Fruit fly (Drosophila melanogaster): ENCODE results near the gene CG8369.

CG8369 gene

DNA sequence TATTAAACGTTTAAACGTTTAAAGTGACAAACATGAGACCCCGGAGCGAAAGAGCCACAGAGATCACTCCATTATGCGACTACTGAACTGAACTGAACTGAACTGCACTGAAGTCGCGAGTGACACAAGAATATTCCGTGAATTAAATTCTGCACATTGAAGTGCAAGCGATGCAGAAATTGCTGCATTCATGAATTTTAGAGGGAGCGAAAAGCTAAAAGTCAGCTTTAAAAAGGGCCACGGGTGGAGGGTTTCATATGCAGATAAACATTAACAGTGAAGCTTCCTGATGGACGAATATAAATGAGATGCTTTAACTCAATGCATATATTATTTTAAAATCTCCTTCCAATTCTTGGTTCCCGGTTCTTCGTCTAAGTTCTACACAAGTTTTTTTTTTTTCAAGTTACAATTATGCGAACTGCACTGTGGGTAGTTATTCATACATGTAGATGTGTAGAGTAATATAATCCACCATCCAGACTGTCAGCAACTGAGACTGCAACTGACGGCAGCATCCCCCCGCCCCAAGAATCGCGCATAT, 25.4 kb downstream of the CG8369 start (continued):
- TF ChIP-seq CG7368 (GFP tag; optimal IDR thresholded peaks at IDR 0.05) = no peak
- peak; percentile 10 for TF ChIP-seq net (GFP tag; optimal IDR thresholded peaks at IDR 0.05)
- no peak for TF ChIP-seq fkh (GFP tag; optimal IDR thresholded peaks at IDR 0.05)
- TF ChIP-seq CG8632 (GFP tag; optimal IDR thresholded peaks at IDR 0.05) = peak; percentile 50
- peak; percentile 83 for TF ChIP-seq Eip78C (GFP tag)
- TF ChIP-seq lz (GFP tag; optimal IDR thresholded peaks at IDR 0.05) = peak; percentile 45
- no peak for TF ChIP-seq Hr38 (GFP tag; optimal IDR thresholded peaks at IDR 0.05)
- peak; percentile 40 for TF ChIP-seq topi (GFP tag; optimal IDR thresholded peaks at IDR 0.05)
- TF ChIP-seq acj6 (GFP tag; optimal IDR thresholded peaks at IDR 0.05) = peak; percentile 74
- peak; percentile 46 for TF ChIP-seq CG1621 (tag; optimal IDR thresholded peaks at IDR 0.05)
- TF ChIP-seq CG6808 (GFP tag; optimal IDR thresholded peaks at IDR 0.05) = peak; percentile 34
- TF ChIP-seq CG4318 (GFP tag; optimal IDR thresholded peaks at IDR 0.05) = no peak
- TF ChIP-seq Sox15 (GFP tag; optimal IDR thresholded peaks at IDR 0.05) = peak; percentile 34

DNA sequence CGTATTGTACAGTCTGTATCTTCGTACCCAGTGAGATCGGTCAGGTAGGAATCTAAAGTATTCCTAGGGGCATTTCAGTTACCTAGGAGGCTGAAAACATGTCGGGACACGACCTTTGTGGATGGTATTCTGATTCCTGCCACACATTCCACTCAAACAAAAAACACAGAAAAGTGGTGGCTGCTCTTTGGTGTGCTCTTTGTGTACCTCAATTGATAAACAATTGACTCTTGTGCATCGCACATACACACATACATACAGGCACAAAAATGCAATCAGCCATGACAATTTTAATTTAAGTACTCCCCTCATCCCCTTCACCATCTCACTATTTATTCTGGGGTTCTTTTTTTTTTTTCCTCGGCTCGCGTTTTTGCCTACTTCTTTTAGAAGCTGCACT, 26.4 kb downstream of the CG8369 start:
- TF ChIP-seq Sox102F (GFP tag; optimal IDR thresholded peaks at IDR 0.05) = no peak

DNA sequence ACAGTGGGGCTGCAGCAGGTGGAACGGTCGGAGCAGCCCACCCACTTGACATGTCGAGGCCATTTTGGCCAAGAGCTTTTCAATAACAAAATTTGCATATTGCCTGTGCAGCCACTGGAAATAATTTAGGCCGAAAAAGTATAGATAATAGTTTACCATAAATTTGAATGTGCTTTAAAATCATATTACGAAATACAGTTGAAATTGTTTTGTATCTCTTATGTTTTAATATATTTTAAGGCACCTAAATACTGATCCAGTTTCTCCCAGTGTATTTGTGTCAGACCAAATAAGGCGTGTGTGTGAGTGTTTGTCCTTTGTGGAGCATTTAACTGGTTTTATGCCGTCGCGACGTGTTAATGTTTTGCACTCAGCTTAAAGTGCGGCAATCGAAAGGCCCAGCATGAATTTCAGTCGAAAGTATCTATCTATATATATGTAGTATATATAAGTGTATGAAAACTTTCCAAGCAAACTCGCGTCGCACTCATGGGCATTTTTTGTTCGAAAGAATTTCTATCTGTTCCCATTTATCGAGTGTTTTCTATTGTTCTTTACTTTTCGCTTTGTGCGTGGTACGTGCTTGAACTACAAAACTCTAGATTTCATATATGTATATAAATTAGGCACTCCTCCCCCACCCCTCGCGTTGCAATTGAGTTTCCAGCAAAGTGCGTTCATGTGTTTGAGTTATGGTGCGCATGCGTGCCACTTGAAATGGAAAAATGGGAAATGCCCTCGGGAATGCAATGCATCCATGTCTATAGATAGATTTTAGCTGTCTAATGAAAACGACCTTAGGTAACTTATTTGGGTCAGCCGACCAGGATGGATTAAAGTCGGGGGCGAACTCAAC, 27.8 kb downstream of the CG8369 start:
- peak; percentile 73 for TF ChIP-seq CG32006 (GFP tag; optimal IDR thresholded peaks at IDR 0.05)
- peak; percentile 55 for TF ChIP-seq spab (GFP tag; optimal IDR thresholded peaks at IDR 0.05)
- peak; percentile 49 for TF ChIP-seq Hr39 (GFP tag; optimal IDR thresholded peaks at IDR 0.05)
- TF ChIP-seq esn (GFP tag; optimal IDR thresholded peaks at IDR 0.05) = peak; percentile 63
- TF ChIP-seq Smox (GFP tag; optimal IDR thresholded peaks at IDR 0.05) = peak; percentile 45
- TF ChIP-seq dsx (GFP tag; optimal IDR thresholded peaks at IDR 0.05; ENCODE audit: poor library complexity, severe bottlenecking) = peak; percentile 42
- peak; percentile 11 for TF ChIP-seq dac (GFP tag; optimal IDR thresholded peaks at IDR 0.05)
- TF ChIP-seq CG3032 (tag; optimal IDR thresholded peaks at IDR 0.05) = peak; percentile 35
- TF ChIP-seq CG6163 (GFP tag; IDR thresholded peaks at IDR 0.05) = peak; percentile 72
- TF ChIP-seq Hr38 (GFP tag; optimal IDR thresholded peaks at IDR 0.05) = no peak
- TF ChIP-seq Ets21C (GFP tag; optimal IDR thresholded peaks at IDR 0.05) = no peak
- TF ChIP-seq CG6276 (GFP tag; optimal IDR thresholded peaks at IDR 0.05) = peak; percentile 52
- peak; percentile 58 for TF ChIP-seq net (GFP tag; optimal IDR thresholded peaks at IDR 0.05)
- TF ChIP-seq Hr4 (GFP tag; optimal IDR thresholded peaks at IDR 0.05) = peak; percentile 67
- peak; percentile 54 for TF ChIP-seq OdsH (GFP tag; optimal IDR thresholded peaks at IDR 0.05)
- TF ChIP-seq Lpt (GFP tag; optimal IDR thresholded peaks at IDR 0.05) = peak; percentile 55
- no peak for TF ChIP-seq fd85E (GFP tag; optimal IDR thresholded peaks at IDR 0.05)
- TF ChIP-seq lz (GFP tag; optimal IDR thresholded peaks at IDR 0.05) = peak; percentile 53
- TF ChIP-seq vri (GFP tag; optimal IDR thresholded peaks at IDR 0.05) = no peak
- peak; percentile 63 for TF ChIP-seq Met (GFP tag; optimal IDR thresholded peaks at IDR 0.05)
- TF ChIP-seq Sox14 (GFP tag; optimal IDR thresholded peaks at IDR 0.05) = peak; percentile 50
- peak; percentile 55 for TF ChIP-seq CG6792 (GFP tag; optimal IDR thresholded peaks at IDR 0.05)
- TF ChIP-seq CG11762 (GFP tag; optimal IDR thresholded peaks at IDR 0.05; ENCODE audit: insufficient read depth) = peak; percentile 52
- TF ChIP-seq CG16779 (tag; optimal IDR thresholded peaks at IDR 0.05) = no peak
- peak; percentile 61 for TF ChIP-seq CG10631 (GFP tag; optimal IDR thresholded peaks at IDR 0.05)
- TF ChIP-seq CG8319 (GFP tag; optimal IDR thresholded peaks at IDR 0.05) = peak; percentile 23
- no peak for TF ChIP-seq CG6854 (GFP tag; optimal IDR thresholded peaks at IDR 0.05)
- TF ChIP-seq pdm3 (GFP tag; optimal IDR thresholded peaks at IDR 0.05) = peak; percentile 59
- TF ChIP-seq CG9139 (GFP tag; optimal IDR thresholded peaks at IDR 0.05) = peak; percentile 35
- TF ChIP-seq acj6 (GFP tag; optimal IDR thresholded peaks at IDR 0.05) = peak; percentile 50
- peak; percentile 83 for TF ChIP-seq svp (GFP tag)
- no peak for TF ChIP-seq fkh (GFP tag; optimal IDR thresholded peaks at IDR 0.05)
- peak; percentile 28 for TF ChIP-seq Sox15 (GFP tag; optimal IDR thresholded peaks at IDR 0.05)
- TF ChIP-seq CG11902 (GFP tag; optimal IDR thresholded peaks at IDR 0.05) = peak; percentile 11
- peak; percentile 54 for TF ChIP-seq cyc (GFP tag; optimal IDR thresholded peaks at IDR 0.05)
- peak; percentile 33 for TF ChIP-seq CG8632 (GFP tag; optimal IDR thresholded peaks at IDR 0.05)
- TF ChIP-seq topi (GFP tag; optimal IDR thresholded peaks at IDR 0.05) = peak; percentile 48
- TF ChIP-seq Sox102F (GFP tag; optimal IDR thresholded peaks at IDR 0.05) = peak; percentile 60
- peak; percentile 87 for TF ChIP-seq Eip78C (GFP tag)
- peak; percentile 49 for TF ChIP-seq CG34406 (GFP tag; optimal IDR thresholded peaks at IDR 0.05)
- peak; percentile 35 for TF ChIP-seq CG7368 (GFP tag; optimal IDR thresholded peaks at IDR 0.05)

Measured in whole organism, prepupa.